Worm (Caenorhabditis elegans) whole organism, midembryonic: Measurements from ENCODE around the gene D1014.5.

Source experiments
- T22C8.4 ChIP-seq: fragments of 200-800 bp; sonication (Bioruptor generic); IDR thresholded peaks from 2 replicates; pipeline ENCODE4 v1.3.6; 2022; ENCODE audit warnings: missing genetic modification characterization, missing compliant biosample characterization
- cog-1 ChIP-seq: sonication (generic microtip); optimal IDR thresholded peaks from 2 replicates; lab custom pipeline; 2016; ENCODE audit warnings: missing genetic modification characterization, missing compliant biosample characterization
- flt-1 ChIP-seq: fragments of 200-800 bp; sonication (Bioruptor generic); IDR thresholded peaks from 2 replicates; pipeline ENCODE4 v1.3.6; 2022; ENCODE audit warnings: missing genetic modification characterization, missing compliant biosample characterization
- klf-2 ChIP-seq: fragments of 200-800 bp; sonication (Bioruptor generic); conservative IDR thresholded peaks from 2 replicates; pipeline ENCODE4 v1.3.6; 2022; ENCODE audit warnings: missing genetic modification reagents, missing genetic modification characterization, missing compliant biosample characterization
- med-1 ChIP-seq: sonication (generic microtip); optimal IDR thresholded peaks from 2 replicates; lab custom pipeline; 2017; ENCODE audit warnings: missing genetic modification characterization, mild to moderate bottlenecking, missing compliant biosample characterization, antibody characterized with exemption, missing genetic modification reagents; ENCODE audit not compliant: insufficient read depth
- ref-1 ChIP-seq: fragments of 200-800 bp; sonication (Bioruptor generic); conservative IDR thresholded peaks from 2 replicates; pipeline ENCODE4 v1.3.6; 2022; ENCODE audit warnings: missing genetic modification reagents, missing genetic modification characterization, missing compliant biosample characterization
- tab-1 ChIP-seq: fragments of 200-800 bp; sonication (Bioruptor generic); IDR thresholded peaks from 2 replicates; pipeline ENCODE4 v1.3.6; 2022; ENCODE audit warnings: missing genetic modification characterization, missing compliant biosample characterization
- ztf-23 ChIP-seq: fragments of 200-800 bp; sonication (Bioruptor generic); IDR thresholded peaks from 2 replicates; pipeline ENCODE4 v1.3.6; 2022; ENCODE audit warnings: missing genetic modification reagents, missing genetic modification characterization, missing compliant biosample characterization
- ztf-29 ChIP-seq: fragments of 200-800 bp; sonication (Bioruptor generic); IDR thresholded peaks from 2 replicates; pipeline ENCODE4 v1.3.6; 2022; ENCODE audit warnings: missing genetic modification reagents, missing genetic modification characterization, missing compliant biosample characterization

D1014.5 gene

DNA sequence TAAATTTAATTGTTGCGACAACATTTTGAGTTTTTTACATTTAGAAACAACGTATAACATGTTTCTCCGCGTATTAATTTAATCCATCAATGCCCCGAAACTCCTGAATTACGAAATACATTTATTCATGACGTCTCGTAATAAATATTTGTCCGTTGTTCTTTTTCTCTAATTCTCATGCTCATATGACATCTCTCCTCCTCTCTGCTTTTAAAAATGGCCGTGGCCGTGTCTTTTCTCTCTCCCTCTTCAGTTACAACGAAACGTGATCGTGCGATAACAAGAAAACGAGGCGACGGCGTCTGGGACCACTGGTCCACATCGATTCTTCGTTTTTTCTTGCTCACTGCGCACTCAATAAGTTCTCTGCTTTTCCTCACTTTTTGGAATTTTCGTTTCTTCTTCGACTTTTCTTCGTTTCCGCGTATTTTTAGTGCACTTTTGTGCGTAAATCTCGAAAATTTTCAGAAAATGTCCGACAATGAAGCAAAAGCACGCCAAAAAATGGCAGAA, 6.7 kb downstream of the D1014.5 start, which contains the start of gene snap-1:
TSS of gene snap-1 (plus strand) at position 463 of the 513 bp plus-strand sequence.
- no peak for TF ChIP-seq ztf-23
- no peak for TF ChIP-seq med-1 (GFP tag; lab: Kevin White, UChicago)
- TF ChIP-seq ztf-29 (GFP tag; lab: Robert Waterston, UW), result no peak
- no peak for TF ChIP-seq tab-1 (GFP tag; lab: Robert Waterston, UW)
- no peak for TF ChIP-seq cog-1 (tag; lab: Kevin White, UChicago)
- no peak for TF ChIP-seq T22C8.4 (GFP tag; lab: Robert Waterston, UW)
- TF ChIP-seq klf-2 (GFP tag; lab: Robert Waterston, UW), result no peak
- TF ChIP-seq flt-1 (GFP tag; lab: Robert Waterston, UW), result no peak
- TF ChIP-seq ref-1 (GFP tag; lab: Robert Waterston, UW), result no peak

ce11 chrV:8130812-8131211, 7.3 kb downstream of the D1014.5 start:
- no peak for TF ChIP-seq med-1 (GFP tag; lab: Kevin White, UChicago)
- TF ChIP-seq cog-1 (tag; lab: Kevin White, UChicago), result no peak
- no peak for TF ChIP-seq klf-2 (GFP tag; lab: Robert Waterston, UW)
- TF ChIP-seq flt-1 (GFP tag; lab: Robert Waterston, UW), result no peak
- TF ChIP-seq ztf-23, result no peak
- no peak for TF ChIP-seq ztf-29 (GFP tag; lab: Robert Waterston, UW)

DNA sequence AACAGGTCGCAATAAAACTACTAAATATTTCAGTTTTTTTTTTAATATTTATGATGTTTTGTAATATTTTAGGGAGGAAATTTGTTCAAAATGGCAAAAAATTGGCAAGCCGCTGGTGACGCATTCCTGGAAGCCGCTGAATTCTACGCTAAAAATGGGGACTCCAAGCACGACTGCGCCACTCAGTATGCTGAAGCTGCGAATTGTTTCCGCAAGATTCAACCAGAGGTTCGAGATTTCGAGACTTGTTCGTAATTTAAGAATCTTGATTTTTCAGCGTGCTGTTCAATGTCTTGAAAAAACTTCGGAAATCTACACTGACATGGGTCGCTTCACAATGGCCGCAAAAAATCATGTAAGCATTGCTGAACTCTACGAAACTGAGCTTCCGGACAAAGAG, 8.1 kb downstream of the D1014.5 start:
- TF ChIP-seq ztf-29 (GFP tag; lab: Robert Waterston, UW) (no peak), flt-1 (GFP tag; lab: Robert Waterston, UW) (no peak), klf-2 (GFP tag; lab: Robert Waterston, UW) (no peak), ref-1 (GFP tag; lab: Robert Waterston, UW) (no peak), T22C8.4 (GFP tag; lab: Robert Waterston, UW) (no peak), ztf-23 (no peak), cog-1 (tag; lab: Kevin White, UChicago) (no peak), tab-1 (GFP tag; lab: Robert Waterston, UW) (no peak), med-1 (GFP tag; lab: Kevin White, UChicago) (no peak)

ce11 chrV:8132926-8133325, 9.4 kb downstream of the D1014.5 start, which contains the start of gene D1014.4:
TSS of gene D1014.4 (plus strand) at chrV:8133226.
- TF ChIP-seq T22C8.4 (GFP tag; lab: Robert Waterston, UW) (no peak), tab-1 (GFP tag; lab: Robert Waterston, UW) (no peak), med-1 (GFP tag; lab: Kevin White, UChicago) (no peak), ztf-23 (no peak), cog-1 (tag; lab: Kevin White, UChicago) (no peak), klf-2 (GFP tag; lab: Robert Waterston, UW) (no peak), ref-1 (GFP tag; lab: Robert Waterston, UW) (no peak), ztf-29 (GFP tag; lab: Robert Waterston, UW) (no peak), flt-1 (GFP tag; lab: Robert Waterston, UW) (no peak)

ce11 chrV:8143605-8144004, 20.1 kb downstream of the D1014.5 start, which contains the start of gene D1014.2:
TSS of gene D1014.2 (plus strand) at chrV:8143905.
- TF ChIP-seq tab-1 (GFP tag; lab: Robert Waterston, UW) (no peak), ztf-29 (GFP tag; lab: Robert Waterston, UW) (no peak), cog-1 (tag; lab: Kevin White, UChicago) (no peak), med-1 (GFP tag; lab: Kevin White, UChicago) (no peak), T22C8.4 (GFP tag; lab: Robert Waterston, UW) (no peak)

DNA sequence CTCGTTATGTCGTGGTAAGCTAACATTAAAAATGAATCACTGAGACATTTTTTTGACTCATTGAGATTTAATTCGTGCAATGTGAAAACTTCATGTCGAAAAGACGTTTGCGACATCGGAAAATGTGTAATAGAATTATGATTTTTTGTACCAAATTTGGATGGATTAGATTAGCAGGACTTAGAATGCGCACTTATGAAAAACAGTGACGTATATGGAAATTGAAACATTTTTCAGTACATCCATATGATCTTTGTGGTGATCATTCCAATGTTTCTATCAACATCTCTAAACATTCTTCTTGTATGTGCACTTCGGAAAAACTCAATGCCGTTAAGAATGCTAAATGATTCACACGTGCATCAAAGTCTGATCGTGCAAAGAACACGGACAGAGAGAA, 21.0 kb downstream of the D1014.5 start:
- TF ChIP-seq klf-2 (GFP tag; lab: Robert Waterston, UW), result no peak
- TF ChIP-seq ztf-29 (GFP tag; lab: Robert Waterston, UW), result no peak
- no peak for TF ChIP-seq flt-1 (GFP tag; lab: Robert Waterston, UW)
- TF ChIP-seq T22C8.4 (GFP tag; lab: Robert Waterston, UW), result no peak
- TF ChIP-seq tab-1 (GFP tag; lab: Robert Waterston, UW), result no peak
- no peak for TF ChIP-seq cog-1 (tag; lab: Kevin White, UChicago)
- no peak for TF ChIP-seq ref-1 (GFP tag; lab: Robert Waterston, UW)
- no peak for TF ChIP-seq ztf-23
- TF ChIP-seq med-1 (GFP tag; lab: Kevin White, UChicago), result no peak

DNA sequence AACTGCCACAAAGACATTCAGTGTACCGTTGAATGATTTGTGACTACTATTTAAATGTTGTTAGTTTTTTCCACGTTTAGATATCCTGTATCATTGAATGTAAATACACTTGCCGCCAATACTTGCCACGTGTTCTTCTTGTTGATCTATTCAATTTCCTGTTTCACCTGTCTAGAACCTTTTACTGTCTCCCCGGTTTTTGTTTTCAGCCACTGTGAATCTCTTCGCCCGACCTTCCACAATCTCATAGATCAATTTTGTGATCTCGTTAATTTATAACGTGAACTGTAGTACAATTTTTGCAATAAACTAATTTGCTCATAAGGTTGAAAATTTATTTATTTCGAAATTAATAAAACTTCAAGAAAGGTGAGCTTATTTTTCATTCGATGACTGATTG, 21.8 kb downstream of the D1014.5 start, which contains the start of gene D1014.13:
TSS of gene D1014.13 (plus strand) at position 301 of the 400 bp plus-strand sequence.
- TF ChIP-seq flt-1 (GFP tag; lab: Robert Waterston, UW) (no peak), med-1 (GFP tag; lab: Kevin White, UChicago) (no peak)

ce11 chrV:8155743-8156142, 32.3 kb downstream of the D1014.5 start:
- TF ChIP-seq ref-1 (GFP tag; lab: Robert Waterston, UW) (no peak), T22C8.4 (GFP tag; lab: Robert Waterston, UW) (no peak), med-1 (GFP tag; lab: Kevin White, UChicago) (no peak), klf-2 (GFP tag; lab: Robert Waterston, UW) (no peak), ztf-29 (GFP tag; lab: Robert Waterston, UW) (no peak), ztf-23 (no peak), cog-1 (tag; lab: Kevin White, UChicago) (no peak), tab-1 (GFP tag; lab: Robert Waterston, UW) (no peak), flt-1 (GFP tag; lab: Robert Waterston, UW) (no peak)

ce11 chrV:8157446-8157845, 34.0 kb downstream of the D1014.5 start, which contains the start of gene sul-2:
TSS of gene sul-2 (plus strand) at chrV:8157746.
- TF ChIP-seq T22C8.4 (GFP tag; lab: Robert Waterston, UW) (no peak), ref-1 (GFP tag; lab: Robert Waterston, UW) (no peak), flt-1 (GFP tag; lab: Robert Waterston, UW) (no peak), med-1 (GFP tag; lab: Kevin White, UChicago) (no peak), klf-2 (GFP tag; lab: Robert Waterston, UW) (no peak), ztf-29 (GFP tag; lab: Robert Waterston, UW) (no peak), ztf-23 (no peak), tab-1 (GFP tag; lab: Robert Waterston, UW) (no peak), cog-1 (tag; lab: Kevin White, UChicago) (no peak)
